Fruit fly (Drosophila melanogaster) whole organism, embryonic: ENCODE data around the gene CG34148.

ENCODE experiments used
- CG11247 ChIP-seq: fragments of 200-800 bp; sonication (Bioruptor generic); IDR thresholded peaks from 2 replicates; pipeline ENCODE4 v1.3.6; 2022; ENCODE audit warnings: missing biosample characterization, missing genetic modification characterization
- CG11456 ChIP-seq: fragments of 200-800 bp; sonication (Bioruptor generic); IDR thresholded peaks from 3 replicates; pipeline ENCODE4 v1.3.6; 2022; ENCODE audit warnings: missing biosample characterization, missing genetic modification characterization
- CG11504 ChIP-seq: fragments of 200-800 bp; sonication (Bioruptor generic); optimal IDR thresholded peaks from 3 replicates; lab custom pipeline; 2019; ENCODE audit warnings: missing biosample characterization, mild to moderate bottlenecking, missing genetic modification characterization, moderate library complexity
- CG11695 ChIP-seq: fragments of 200-800 bp; sonication (Bioruptor generic); IDR thresholded peaks from 3 replicates; pipeline ENCODE4 v1.3.6; 2022; ENCODE audit warnings: missing biosample characterization, missing genetic modification characterization
- CG11723 ChIP-seq: fragments of 200-800 bp; sonication (Bioruptor generic); optimal IDR thresholded peaks from 2 replicates; lab custom pipeline; 2017; ENCODE audit warnings: missing biosample characterization, mild to moderate bottlenecking, missing genetic modification characterization
- CG12659 ChIP-seq: fragments of 200-800 bp; sonication (Bioruptor generic); optimal IDR thresholded peaks from 3 replicates; lab custom pipeline; 2017; ENCODE audit warnings: mild to moderate bottlenecking, missing biosample characterization, missing genetic modification reagents, missing genetic modification characterization
- CG14710 ChIP-seq: fragments of 200-800 bp; sonication (Bioruptor generic); optimal IDR thresholded peaks from 3 replicates; lab custom pipeline; 2019; ENCODE audit warnings: missing biosample characterization, mild to moderate bottlenecking, missing genetic modification characterization, moderate library complexity
- CG17568 ChIP-seq: fragments of 200-800 bp; sonication (Bioruptor generic); optimal IDR thresholded peaks from 2 replicates; lab custom pipeline; 2018; ENCODE audit warnings: missing biosample characterization, mild to moderate bottlenecking, missing genetic modification characterization, moderate library complexity
- CG17829 ChIP-seq: fragments of 200-800 bp; optimal IDR thresholded peaks from 2 replicates; lab custom pipeline; 2019; ENCODE audit warnings: missing biosample characterization, mild to moderate bottlenecking, missing genetic modification characterization, moderate library complexity
- CG18011 ChIP-seq: fragments of 200-800 bp; sonication (Bioruptor generic); optimal IDR thresholded peaks from 2 replicates; lab custom pipeline; 2017; ENCODE audit warnings: missing biosample characterization, missing genetic modification characterization, mild to moderate bottlenecking, moderate library complexity, missing genotype
- CG18476 ChIP-seq: fragments of 200-800 bp; sonication (Bioruptor generic); optimal IDR thresholded peaks from 2 replicates; lab custom pipeline; 2016; ENCODE audit warnings: missing biosample characterization, mild to moderate bottlenecking, missing genetic modification characterization
- CG2129 ChIP-seq: fragments of 200-800 bp; sonication (Bioruptor generic); IDR thresholded peaks from 2 replicates; pipeline ENCODE4 v1.3.6; 2022; ENCODE audit warnings: missing biosample characterization, missing genetic modification characterization; ENCODE audit not compliant: partially characterized antibody
- CG3726 ChIP-seq: fragments of 200-800 bp; sonication (Bioruptor generic); IDR thresholded peaks from 3 replicates; pipeline ENCODE4, ENCODE4 v1.3.6; 2022; ENCODE audit warnings: missing biosample characterization, missing genetic modification characterization
- CG3995 ChIP-seq: fragments of 200-800 bp; sonication (Bioruptor generic); optimal IDR thresholded peaks from 3 replicates; lab custom pipeline; 2016; ENCODE audit warnings: missing biosample characterization, missing genetic modification characterization
- CG4617 ChIP-seq: fragments of 200-800 bp; sonication (Bioruptor generic); optimal IDR thresholded peaks from 3 replicates; lab custom pipeline; 2016; ENCODE audit warnings: missing biosample characterization, missing genetic modification characterization, borderline replicate concordance
- CG4854 ChIP-seq: fragments of 200-800 bp; sonication (Bioruptor generic); optimal IDR thresholded peaks from 2 replicates; lab custom pipeline; 2016; ENCODE audit warnings: missing biosample characterization, missing genetic modification characterization, inconsistent platforms
- CG8089 ChIP-seq: fragments of 200-800 bp; sonication (Bioruptor generic); optimal IDR thresholded peaks from 3 replicates; lab custom pipeline; 2016; ENCODE audit warnings: missing biosample characterization, missing genetic modification characterization
- CG9609 ChIP-seq: fragments of 200-800 bp; sonication (Bioruptor generic); optimal IDR thresholded peaks from 3 replicates; lab custom pipeline; 2016; ENCODE audit warnings: missing biosample characterization, missing genetic modification characterization
- CG9727 ChIP-seq: fragments of 200-800 bp; sonication (Bioruptor generic); optimal IDR thresholded peaks from 3 replicates; lab custom pipeline; 2017; ENCODE audit warnings: missing biosample characterization, mild to moderate bottlenecking, missing genetic modification characterization
- Chrac-16 ChIP-seq: fragments of 200-800 bp; sonication (Bioruptor generic); optimal IDR thresholded peaks from 3 replicates; lab custom pipeline; 2016; ENCODE audit warnings: missing biosample characterization, missing genetic modification characterization
- Drgx ChIP-seq: fragments of 200-800 bp; sonication (Bioruptor generic); IDR thresholded peaks from 2 replicates; pipeline ENCODE4 v1.3.6; 2022; ENCODE audit warnings: missing biosample characterization, missing genetic modification characterization
- Eip74EF ChIP-seq, 2 experiments: fragments of 200-800 bp in 1 of 2; fragments of >200 bp in 1 of 2; sonication (Bioruptor generic) in 1 of 2; optimal IDR thresholded peaks; 2 replicates each; lab custom pipeline; 2017 to 2019; ENCODE audit warnings: missing biosample characterization in 2 of 2, missing genetic modification characterization in 2 of 2, mild to moderate bottlenecking in 1 of 2, moderate library complexity in 1 of 2
- Fer1 ChIP-seq: fragments of 200-800 bp; sonication (Bioruptor generic); optimal IDR thresholded peaks from 2 replicates; lab custom pipeline; 2017; ENCODE audit warnings: missing biosample characterization, mild to moderate bottlenecking, missing genetic modification characterization
- Hey ChIP-seq: fragments of 200-800 bp; sonication (Bioruptor generic); optimal IDR thresholded peaks from 3 replicates; lab custom pipeline; 2018; ENCODE audit warnings: missing biosample characterization, mild to moderate bottlenecking, missing genetic modification characterization
- HmgD ChIP-seq: fragments of 200-800 bp; sonication (Bioruptor generic); optimal IDR thresholded peaks from 3 replicates; lab custom pipeline; 2016; ENCODE audit warnings: missing biosample characterization, missing genetic modification characterization
- HmgZ ChIP-seq: fragments of 200-800 bp; sonication (Bioruptor generic); optimal IDR thresholded peaks from 2 replicates; lab custom pipeline; 2018; ENCODE audit warnings: missing biosample characterization, mild to moderate bottlenecking, missing genetic modification characterization
- Hmr ChIP-seq: fragments of 200-800 bp; sonication (Bioruptor generic); optimal IDR thresholded peaks from 3 replicates; lab custom pipeline; 2017; ENCODE audit warnings: mild to moderate bottlenecking, missing biosample characterization, missing genetic modification reagents, missing genetic modification characterization
- Hsf ChIP-seq: fragments of 200-800 bp; sonication (Bioruptor generic); optimal IDR thresholded peaks from 3 replicates; lab custom pipeline; 2016; ENCODE audit warnings: missing biosample characterization, missing genetic modification characterization
- Med ChIP-seq: fragments of 200-800 bp; sonication (Bioruptor generic); peaks from one replicate; lab custom pipeline; 2016; ENCODE audit warnings: missing biosample characterization, missing genetic modification characterization, mild to moderate bottlenecking, inconsistent platforms, moderate library complexity
- Nf-YB ChIP-seq: fragments of 200-800 bp; sonication (Bioruptor generic); optimal IDR thresholded peaks from 3 replicates; lab custom pipeline; 2019; ENCODE audit warnings: missing biosample characterization, mild to moderate bottlenecking, missing genetic modification characterization, moderate library complexity
- Optix ChIP-seq: fragments of 200-800 bp; sonication (Bioruptor generic); IDR thresholded peaks from 3 replicates; pipeline ENCODE4 v1.3.6; 2022; ENCODE audit warnings: missing biosample characterization, missing genetic modification characterization
- Ptx1 ChIP-seq: fragments of 200-800 bp; sonication (Bioruptor generic); IDR thresholded peaks from 2 replicates; pipeline ENCODE4 v1.3.6; 2022; ENCODE audit warnings: missing biosample characterization, missing genetic modification characterization
- Trl ChIP-seq, 3 experiments: fragments of >200 bp in 2 of 3; fragments of 200-800 bp in 1 of 3; sonication (Bioruptor generic) in 1 of 3; optimal IDR thresholded peaks; 2 replicates in 1 of 3; 3 replicates in 2 of 3; lab custom pipeline; 2016 to 2017; ENCODE audit warnings: missing biosample characterization in 1 of 3, missing genetic modification characterization in 1 of 3
- amos ChIP-seq: fragments of 200-800 bp; sonication (Bioruptor generic); IDR thresholded peaks from 2 replicates; pipeline ENCODE4 v1.3.6; 2022; ENCODE audit warnings: missing biosample characterization, missing genetic modification characterization; ENCODE audit not compliant: partially characterized antibody
- ase ChIP-seq: fragments of 200-800 bp; sonication (Bioruptor generic); IDR thresholded peaks from 3 replicates; pipeline ENCODE4 v1.3.6; 2022; ENCODE audit warnings: missing biosample characterization, missing genetic modification characterization
- cas ChIP-seq: fragments of 200-800 bp; sonication (Bioruptor generic); IDR thresholded peaks from 2 replicates; pipeline ENCODE4 v1.3.6; 2022; ENCODE audit warnings: missing biosample characterization, missing genetic modification characterization
- corto ChIP-seq: fragments of 200-800 bp; sonication (Bioruptor generic); optimal IDR thresholded peaks from 2 replicates; lab custom pipeline; 2016; ENCODE audit warnings: missing biosample characterization, mild to moderate bottlenecking, missing genetic modification characterization, moderate library complexity
- dan ChIP-seq: fragments of 200-800 bp; sonication (Bioruptor generic); IDR thresholded peaks from 2 replicates; pipeline ENCODE4 v1.3.6; 2022; ENCODE audit warnings: missing biosample characterization, missing genetic modification characterization
- gro ChIP-seq: fragments of 200-800 bp; sonication (Bioruptor generic); optimal IDR thresholded peaks from 2 replicates; lab custom pipeline; 2016; ENCODE audit warnings: missing biosample characterization, missing genetic modification characterization
- ham ChIP-seq: fragments of 200-800 bp; sonication (Bioruptor generic); IDR thresholded peaks from 2 replicates; pipeline ENCODE4 v1.3.6; 2022; ENCODE audit warnings: missing biosample characterization, missing genetic modification characterization
- her ChIP-seq: fragments of 200-800 bp; sonication (Bioruptor generic); optimal IDR thresholded peaks from 2 replicates; lab custom pipeline; 2016; ENCODE audit warnings: missing biosample characterization, missing genetic modification characterization
- lab ChIP-seq: fragments of 200-800 bp; sonication (Bioruptor generic); optimal IDR thresholded peaks from 3 replicates; lab custom pipeline; 2017; ENCODE audit warnings: missing biosample characterization, missing genetic modification characterization, mild to moderate bottlenecking, moderate library complexity, missing genetic modification reagents
- luna ChIP-seq: fragments of 200-800 bp; sonication (Bioruptor generic); optimal IDR thresholded peaks from 2 replicates; lab custom pipeline; 2016; ENCODE audit warnings: missing biosample characterization, missing genetic modification characterization
- odd ChIP-seq: fragments of 200-800 bp; sonication (Bioruptor generic); optimal IDR thresholded peaks from 2 replicates; lab custom pipeline; 2017; ENCODE audit warnings: missing biosample characterization, mild to moderate bottlenecking, missing genetic modification characterization
- row ChIP-seq: fragments of 200-800 bp; sonication (Bioruptor generic); IDR thresholded peaks from 3 replicates; pipeline ENCODE4 v1.3.6; 2022; ENCODE audit warnings: missing biosample characterization, missing genetic modification characterization
- tap ChIP-seq: fragments of 200-800 bp; optimal IDR thresholded peaks from 3 replicates; lab custom pipeline; 2019; ENCODE audit warnings: missing biosample characterization, mild to moderate bottlenecking, missing genetic modification characterization, moderate library complexity
- tll ChIP-seq, 2 experiments: fragments of 200-800 bp in 1 of 2; fragments of >200 bp in 1 of 2; sonication (Bioruptor generic) in 1 of 2; optimal IDR thresholded peaks; 2 replicates each; lab custom pipeline; 2017 to 2019; ENCODE audit warnings: missing biosample characterization in 2 of 2, missing genetic modification characterization in 2 of 2, mild to moderate bottlenecking in 1 of 2, moderate library complexity in 1 of 2
- vnd ChIP-seq: fragments of 200-800 bp; sonication (Bioruptor generic); IDR thresholded peaks from 3 replicates; pipeline ENCODE4 v1.3.6; 2022; ENCODE audit warnings: missing biosample characterization, missing genetic modification characterization; ENCODE audit not compliant: partially characterized antibody
- wor ChIP-seq: fragments of 200-800 bp; sonication (Bioruptor generic); IDR thresholded peaks from 2 replicates; pipeline ENCODE4 v1.3.6; 2022; ENCODE audit warnings: missing biosample characterization, missing genetic modification characterization

Gene CG34148

DNA sequence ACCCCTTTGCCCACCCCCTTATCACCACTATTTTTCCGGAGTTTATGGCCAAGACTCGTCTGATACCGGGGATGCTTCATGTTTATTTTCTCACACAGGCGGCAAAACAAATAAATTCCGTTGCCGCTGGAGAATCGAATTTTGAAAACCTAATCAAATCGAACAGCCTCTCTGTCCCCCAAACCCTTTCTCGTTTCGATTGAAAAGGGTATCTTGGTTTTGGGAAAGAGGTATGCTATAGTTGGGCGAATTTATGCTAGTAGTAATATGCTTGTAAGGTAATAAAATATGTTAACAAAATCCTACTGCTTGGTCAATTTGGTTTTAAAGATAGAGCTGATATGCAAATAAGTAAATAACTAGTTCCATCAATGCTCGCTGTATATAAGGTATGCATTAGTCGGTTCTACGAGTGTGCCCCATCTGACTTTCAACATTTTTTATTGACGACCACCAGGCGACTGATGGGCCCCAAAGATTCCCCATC lies 50.4 kb downstream of the CG34148 start (continued):
- no peak for TF ChIP-seq HmgD (GFP tag; lab: Kevin White, UChicago)
- TF ChIP-seq row (GFP tag; lab: Robert Waterston, UW): peak; percentile 86
- peak in 1 of 2 experiments; percentile 69 for TF ChIP-seq Eip74EF (GFP tag; optimal IDR thresholded peaks at IDR 0.05; lab: Kevin White, UChicago)
- TF ChIP-seq CG4854 (GFP tag; lab: Kevin White, UChicago): peak; percentile 1
- TF ChIP-seq Chrac-16 (GFP tag; lab: Kevin White, UChicago): peak; percentile 80
- peak; percentile 71 for TF ChIP-seq CG11504
- no peak for TF ChIP-seq CG3995 (GFP tag; lab: Kevin White, UChicago)
- TF ChIP-seq CG11247 (GFP tag; lab: Robert Waterston, UW): peak; percentile 48
- no peak for TF ChIP-seq CG2129 (GFP tag; lab: Robert Waterston, UW)
- peak; percentile 7 for TF ChIP-seq tap (tag; lab: Kevin White, UChicago)
- TF ChIP-seq luna (GFP tag; lab: Kevin White, UChicago): no peak
- TF ChIP-seq ase (GFP tag; lab: Robert Waterston, UW): peak; percentile 23; the same call in 1 of the 3 replicates
- TF ChIP-seq dan: peak; percentile 71; the same call in 1 of the 2 replicates
- TF ChIP-seq wor (GFP tag; lab: Robert Waterston, UW): peak; percentile 83
- no peak; the same call in 1 of the 2 replicates for TF ChIP-seq Drgx (GFP tag; lab: Robert Waterston, UW)
- peak; percentile 2 for TF ChIP-seq CG4617 (GFP tag; lab: Kevin White, UChicago)
- no peak for TF ChIP-seq Fer1 (GFP tag; lab: Kevin White, UChicago)
- TF ChIP-seq vnd (GFP tag; lab: Robert Waterston, UW): no peak
- TF ChIP-seq gro (GFP tag; lab: Kevin White, UChicago): no peak
- no peak for TF ChIP-seq lab (GFP tag; lab: Kevin White, UChicago)
- no peak for TF ChIP-seq Hmr (GFP tag; lab: Kevin White, UChicago)
- TF ChIP-seq Hey: no peak
- no peak for TF ChIP-seq CG11456 (GFP tag; lab: Robert Waterston, UW)
- TF ChIP-seq Optix (GFP tag; lab: Robert Waterston, UW): peak; percentile 84
- TF ChIP-seq CG14710: peak; percentile 77
- TF ChIP-seq CG8089: peak; percentile 77
- no peak for TF ChIP-seq her (GFP tag; lab: Kevin White, UChicago)
- TF ChIP-seq Trl (optimal IDR thresholded peaks at IDR 0.05; lab: Kevin White, UChicago): no peak
- peak; percentile 68 for TF ChIP-seq Trl (GFP tag; optimal IDR thresholded peaks at IDR 0.05; lab: Kevin White, UChicago)
- TF ChIP-seq CG12659 (GFP tag; lab: Kevin White, UChicago): peak; percentile 26
- peak; percentile 70 for TF ChIP-seq CG9727
- TF ChIP-seq Hsf: peak; percentile 82
- TF ChIP-seq HmgZ (tag; lab: Kevin White, UChicago): peak; percentile 20
- peak; percentile 78 for TF ChIP-seq CG9609 (GFP tag; lab: Kevin White, UChicago)
- TF ChIP-seq CG17829 (tag; lab: Kevin White, UChicago): peak; percentile 90
- TF ChIP-seq Ptx1: peak; percentile 82
- TF ChIP-seq tll (GFP tag; optimal IDR thresholded peaks at IDR 0.05; lab: Kevin White, UChicago): no peak
- TF ChIP-seq CG11723 (GFP tag; lab: Kevin White, UChicago): no peak
- no peak for TF ChIP-seq corto
- peak; percentile 65; the same call in 2 of the 3 replicates for TF ChIP-seq CG3726 (GFP tag; lab: Robert Waterston, UW)
- TF ChIP-seq CG11695 (GFP tag; lab: Robert Waterston, UW): no peak
- TF ChIP-seq amos (GFP tag; lab: Robert Waterston, UW): no peak
- no peak for TF ChIP-seq odd (GFP tag; lab: Kevin White, UChicago)
- no peak for TF ChIP-seq ham (GFP tag; lab: Robert Waterston, UW)
- no peak for TF ChIP-seq cas (GFP tag; lab: Robert Waterston, UW)
- peak; percentile 33 for TF ChIP-seq Nf-YB
- TF ChIP-seq CG17568: no peak
- TF ChIP-seq CG18011 (GFP tag; lab: Kevin White, UChicago): no peak
- peak; percentile 38 for TF ChIP-seq CG18476 (GFP tag; lab: Kevin White, UChicago)
- peak; percentile 94 for TF ChIP-seq Med (GFP tag; lab: Kevin White, UChicago)
